Worm (Caenorhabditis elegans): Measurements from ENCODE around the gene M163.7.

M163.7 gene

DNA sequence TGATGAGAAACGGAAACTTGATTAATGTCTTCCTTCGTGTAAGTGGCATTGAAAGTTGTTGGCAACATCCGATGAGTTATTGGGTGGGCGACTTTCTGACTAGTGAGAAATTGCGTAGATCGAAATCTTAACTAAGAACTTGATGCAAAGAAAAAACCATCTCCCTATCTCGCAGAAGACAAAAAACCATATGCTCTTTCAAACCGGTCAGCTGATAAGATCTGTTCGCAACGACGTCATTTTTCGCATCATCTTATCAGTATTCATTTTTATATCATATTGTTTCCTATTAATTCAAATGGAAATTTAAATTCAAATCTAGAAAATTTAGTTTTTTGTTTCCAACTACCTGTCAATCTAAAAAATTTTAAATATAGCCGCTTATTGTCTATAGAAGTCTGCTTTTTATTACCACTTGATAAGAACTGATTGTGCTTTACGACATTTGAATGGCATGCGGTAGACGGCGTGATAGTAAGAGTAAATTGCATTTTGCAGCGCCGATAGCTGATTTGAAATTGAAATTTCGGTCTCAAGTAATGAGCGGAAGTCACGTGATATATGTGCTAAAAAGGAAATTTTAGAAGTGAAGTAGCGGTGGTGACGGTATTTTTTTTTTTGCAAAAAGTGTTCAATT lies 35.9 kb downstream of the M163.7 start:
- TF ChIP-seq tag-97 (GFP tag; IDR thresholded peaks at IDR 0.05) = no peak
- peak; percentile 99 for TF ChIP-seq php-3 (GFP tag; IDR thresholded peaks at IDR 0.05)
- TF ChIP-seq T20F7.1 (GFP tag; optimal IDR thresholded peaks at IDR 0.05) = peak; percentile 54
- peak; percentile 95 for TF ChIP-seq dve-1 (tag; optimal IDR thresholded peaks at IDR 0.05; ENCODE audit: insufficient read depth)
- peak in 1 of 2 experiments; percentile 62 for TF ChIP-seq mdl-1 (tag; optimal IDR thresholded peaks at IDR 0.05)
- TF ChIP-seq nhr-42 (GFP tag; IDR thresholded peaks at IDR 0.05) = no peak
- peak; percentile 2 for TF ChIP-seq ztf-7 (tag; optimal IDR thresholded peaks at IDR 0.05)
- 0 out of 2 replicates have a peak, but pooled peaks have one; percentile 9 for TF ChIP-seq ceh-20 (GFP tag; IDR thresholded peaks at IDR 0.05)
- TF ChIP-seq F10B5.3 (tag; optimal IDR thresholded peaks at IDR 0.05) = no peak
- TF ChIP-seq hlh-30 (tag; optimal IDR thresholded peaks at IDR 0.05; ENCODE audit: insufficient read depth) = peak; percentile 24
- TF ChIP-seq ceh-44 (GFP tag; IDR thresholded peaks at IDR 0.05) = no peak
- peak; percentile 65 for TF ChIP-seq nhr-28 (tag; optimal IDR thresholded peaks at IDR 0.05)
- peak; percentile 99 for TF ChIP-seq dmd-6 (GFP tag; IDR thresholded peaks at IDR 0.05)
- peak; percentile 78 for TF ChIP-seq aha-1 (tag)
- TF ChIP-seq gei-8 (GFP tag; optimal IDR thresholded peaks at IDR 0.05) = peak; percentile 94
- TF ChIP-seq hif-1 (tag; optimal IDR thresholded peaks at IDR 0.05) = peak in 1 of 2 experiments; percentile 24
- peak; percentile 99 for TF ChIP-seq tra-1 (GFP tag; IDR thresholded peaks at IDR 0.05)
- TF ChIP-seq unc-62 (GFP tag; optimal IDR thresholded peaks at IDR 0.05 in 1 of 2) = peak; percentile 38 to 47
- TF ChIP-seq unc-62 (tag; optimal IDR thresholded peaks at IDR 0.05) = no peak
- peak; percentile 88 for TF ChIP-seq saeg-2 (GFP tag; IDR thresholded peaks at IDR 0.05)
- TF ChIP-seq Y75B8A.6 (GFP tag; IDR thresholded peaks at IDR 0.05) = peak; percentile 51; the same call in 1 of the 2 replicates
- peak; percentile 86 for TF ChIP-seq lin-1 (GFP tag; IDR thresholded peaks at IDR 0.05)
- peak; percentile 94 for TF ChIP-seq hlh-11 (tag; optimal IDR thresholded peaks at IDR 0.05)
- TF ChIP-seq spr-1 (tag; optimal IDR thresholded peaks at IDR 0.05) = no peak
- peak; percentile 34; the same call in 1 of the 2 replicates for TF ChIP-seq lin-38 (GFP tag; IDR thresholded peaks at IDR 0.05)
- TF ChIP-seq T26A8.4 (GFP tag; IDR thresholded peaks at IDR 0.05) = no peak
- TF ChIP-seq nhr-48 (tag; optimal IDR thresholded peaks at IDR 0.05) = peak; percentile 91
- TF ChIP-seq zfp-2 (tag; optimal IDR thresholded peaks at IDR 0.05) = no peak
- peak; percentile 72 for TF ChIP-seq pha-4 (GFP tag; IDR thresholded peaks at IDR 0.05)
- no peak for TF ChIP-seq pha-4 (tag; optimal IDR thresholded peaks at IDR 0.05)
- peak; percentile 69 for TF ChIP-seq pqm-1 (tag; optimal IDR thresholded peaks at IDR 0.05)
- TF ChIP-seq lsy-2 (tag; optimal IDR thresholded peaks at IDR 0.05) = peak in 1 of 2 experiments; percentile 5
- TF ChIP-seq nhr-102 (tag; optimal IDR thresholded peaks at IDR 0.05) = peak; percentile 94
- TF ChIP-seq daf-16 (GFP tag; optimal IDR thresholded peaks at IDR 0.05) = peak in 1 of 2 experiments; percentile 93
- TF ChIP-seq daf-16 (tag; optimal IDR thresholded peaks at IDR 0.05) = peak; percentile 65
- peak; percentile 79 for TF ChIP-seq nhr-77 (tag; optimal IDR thresholded peaks at IDR 0.05)
- TF ChIP-seq ztf-11 (tag; optimal IDR thresholded peaks at IDR 0.05) = no peak

DNA sequence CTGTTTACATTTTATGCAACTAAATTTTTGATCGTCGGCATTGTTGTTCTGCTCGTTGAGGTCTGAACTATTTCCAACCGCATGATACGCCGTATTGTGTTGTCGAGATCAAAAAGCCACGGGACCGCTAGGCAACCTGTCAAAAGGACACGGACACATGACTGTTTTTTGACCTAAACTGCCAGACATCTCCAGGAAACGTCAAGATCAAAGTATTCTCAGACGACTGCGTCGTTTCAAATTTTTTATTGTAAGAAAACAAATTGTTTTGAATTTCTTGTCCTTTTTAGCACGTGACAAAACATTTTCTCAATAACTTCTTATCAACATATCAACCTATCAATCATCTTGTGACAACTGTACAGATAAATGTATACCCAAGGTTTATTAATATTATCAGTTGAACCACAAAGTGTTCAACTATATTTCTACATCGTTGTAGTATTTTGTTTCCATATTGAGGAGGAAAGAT lies 37.5 kb downstream of the M163.7 start:
- TF ChIP-seq saeg-2 (GFP tag; IDR thresholded peaks at IDR 0.05) = peak; percentile 84; the same call in 1 of the 2 replicates
- peak; percentile 94 for TF ChIP-seq dmd-6 (GFP tag; IDR thresholded peaks at IDR 0.05)
- no peak for TF ChIP-seq lin-13 (GFP tag; optimal IDR thresholded peaks at IDR 0.05)
- TF ChIP-seq hlh-11 (tag; optimal IDR thresholded peaks at IDR 0.05) = peak; percentile 95
- TF ChIP-seq cey-2 (tag; optimal IDR thresholded peaks at IDR 0.05; ENCODE audit: borderline replicate concordance, insufficient read depth) = peak; percentile 24
- TF ChIP-seq pqm-1 (tag; optimal IDR thresholded peaks at IDR 0.05) = peak; percentile 76
- TF ChIP-seq ceh-82 (tag; optimal IDR thresholded peaks at IDR 0.05) = no peak
- TF ChIP-seq T20F7.1 (GFP tag; optimal IDR thresholded peaks at IDR 0.05) = peak; percentile 80
- peak in 1 of 2 experiments; percentile 81 for TF ChIP-seq mdl-1 (tag; optimal IDR thresholded peaks at IDR 0.05)
- no peak for TF ChIP-seq daf-12 (tag; optimal IDR thresholded peaks at IDR 0.05)
- peak; percentile 92 for TF ChIP-seq hlh-30 (tag; optimal IDR thresholded peaks at IDR 0.05; ENCODE audit: insufficient read depth)
- TF ChIP-seq dpl-1 (GFP tag; optimal IDR thresholded peaks at IDR 0.05) = peak; percentile 12
- TF ChIP-seq hif-1 (tag; optimal IDR thresholded peaks at IDR 0.05) = peak in 1 of 2 experiments; percentile 71
- peak; percentile 96 for TF ChIP-seq ceh-20 (GFP tag; IDR thresholded peaks at IDR 0.05)
- TF ChIP-seq unc-62 (GFP tag; optimal IDR thresholded peaks at IDR 0.05 in 1 of 2) = peak; percentile 57 to 99
- no peak for TF ChIP-seq unc-62 (tag; optimal IDR thresholded peaks at IDR 0.05)
- TF ChIP-seq nhr-77 (tag; optimal IDR thresholded peaks at IDR 0.05) = peak; percentile 76
- peak in 1 of 2 experiments; percentile 54 for TF ChIP-seq daf-16 (GFP tag; optimal IDR thresholded peaks at IDR 0.05)
- TF ChIP-seq daf-16 (tag; optimal IDR thresholded peaks at IDR 0.05) = peak; percentile 95
- TF ChIP-seq lin-1 (GFP tag; IDR thresholded peaks at IDR 0.05) = peak; percentile 82
- peak; percentile 80 for TF ChIP-seq mep-1 (tag; optimal IDR thresholded peaks at IDR 0.05)
- peak; percentile 1 for TF ChIP-seq nhr-25 (tag; optimal IDR thresholded peaks at IDR 0.05; ENCODE audit: borderline replicate concordance, insufficient read depth)
- peak; percentile 43 for TF ChIP-seq mxl-3 (GFP tag; optimal IDR thresholded peaks at IDR 0.05)
- TF ChIP-seq D1046.2 (GFP tag; IDR thresholded peaks at IDR 0.05) = no peak
- 0 out of 2 replicates have a peak, but pooled peaks have one; percentile 63 for TF ChIP-seq mdt-29 (GFP tag; IDR thresholded peaks at IDR 0.05)

Data from whole organism, L4 larva.